Fruit fly (Drosophila melanogaster): ENCODE data around the gene Vps16B.

DNA sequence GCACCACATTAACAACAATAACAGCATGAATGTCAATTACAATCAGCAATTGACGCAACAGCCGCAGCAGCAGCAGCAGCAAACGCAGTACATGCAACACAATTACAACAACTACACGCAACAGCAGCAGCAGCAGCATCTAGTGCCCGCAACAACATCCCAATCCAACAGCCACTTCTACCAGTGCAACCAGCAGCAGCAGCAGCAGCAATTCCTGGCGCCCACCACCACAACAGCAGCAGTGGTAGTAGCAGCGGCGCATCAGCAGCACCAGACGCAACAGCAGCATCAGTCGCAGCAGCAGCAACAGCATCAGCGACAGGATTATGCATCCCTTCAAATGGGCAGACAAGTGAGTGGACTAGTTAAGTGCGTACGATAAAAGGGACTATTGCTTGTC, 49.0 kb downstream of the Vps16B start:
- TF ChIP-seq usp (GFP tag; optimal IDR thresholded peaks at IDR 0.05) (no peak), Hnf4 (GFP tag; optimal IDR thresholded peaks at IDR 0.05) (no peak), fru (GFP tag; optimal IDR thresholded peaks at IDR 0.05) (no peak), dsf (GFP tag; optimal IDR thresholded peaks at IDR 0.05; ENCODE audit: borderline replicate concordance) (no peak), dmrt93B (GFP tag; optimal IDR thresholded peaks at IDR 0.05) (no peak), br (GFP tag; optimal IDR thresholded peaks at IDR 0.05) (no peak), Hr83 (GFP tag; optimal IDR thresholded peaks at IDR 0.05; ENCODE audit: poor library complexity, severe bottlenecking) (no peak), rgr (GFP tag; optimal IDR thresholded peaks at IDR 0.05) (no peak)
